Worm (Caenorhabditis elegans) whole organism, L4 larva: Measurements from ENCODE around the gene spe-44.

Experiments used
- D1046.2 ChIP-seq: fragments of 200-800 bp; sonication (Bioruptor generic); IDR thresholded peaks from 2 replicates; pipeline ENCODE4 v1.3.6; 2022; ENCODE audit warnings: missing genetic modification characterization, missing compliant biosample characterization
- F44E2.7 ChIP-seq: fragments of 200-800 bp; sonication (Bioruptor generic); IDR thresholded peaks from 2 replicates; pipeline ENCODE4 v2.1.2; 2022; ENCODE audit warnings: missing genetic modification characterization, missing compliant biosample characterization
- F49E8.2 ChIP-seq: sonication (generic microtip); optimal IDR thresholded peaks from 2 replicates; lab custom pipeline; 2016; ENCODE audit warnings: missing compliant biosample characterization, mild to moderate bottlenecking, missing genetic modification characterization, borderline replicate concordance
- T26A8.4 ChIP-seq: fragments of 200-800 bp; sonication (Bioruptor generic); IDR thresholded peaks from 2 replicates; pipeline ENCODE4 v1.3.6; 2022; ENCODE audit warnings: missing genetic modification characterization, missing compliant biosample characterization
- Y48G9A.11 ChIP-seq: fragments of 200-800 bp; sonication (Bioruptor generic); IDR thresholded peaks from 2 replicates; pipeline ENCODE4 v1.3.6; 2022; ENCODE audit warnings: missing genetic modification reagents, missing genetic modification characterization, missing compliant biosample characterization
- Y75B8A.6 ChIP-seq: fragments of 200-800 bp; sonication (Bioruptor generic); IDR thresholded peaks from 2 replicates; pipeline ENCODE4 v1.3.6; 2022; ENCODE audit warnings: missing genetic modification reagents, missing genetic modification characterization, missing compliant biosample characterization
- aha-1 ChIP-seq: fragments of 150-350 bp; peaks from one replicate; lab custom pipeline; 2014; ENCODE audit warnings: missing biosample characterization, missing genetic modification characterization
- aly-2 ChIP-seq: sonication (generic microtip); optimal IDR thresholded peaks from 2 replicates; lab custom pipeline; 2018; ENCODE audit warnings: missing biosample characterization, missing genetic modification characterization
- attf-4 ChIP-seq: sonication (generic microtip); optimal IDR thresholded peaks from 3 replicates; lab custom pipeline; 2017; ENCODE audit warnings: missing biosample characterization, missing genetic modification characterization
- cey-2 ChIP-seq: sonication (generic microtip); optimal IDR thresholded peaks from 3 replicates; lab custom pipeline; 2017; ENCODE audit warnings: missing genetic modification characterization, mild to moderate bottlenecking, missing compliant biosample characterization, antibody characterized with exemption, borderline replicate concordance; ENCODE audit not compliant: insufficient read depth
- daf-12 ChIP-seq: fragments of 150-350 bp; optimal IDR thresholded peaks from 2 replicates; lab custom pipeline; 2014; ENCODE audit warnings: missing biosample characterization, missing genetic modification reagents, missing genetic modification characterization
- daf-19 ChIP-seq: fragments of 200-800 bp; sonication (Bioruptor generic); conservative IDR thresholded peaks from 2 replicates; pipeline ENCODE4 v1.3.6; 2022; ENCODE audit warnings: missing genetic modification characterization, missing compliant biosample characterization
- daf-8 ChIP-seq: fragments of 200-800 bp; sonication (Bioruptor generic); IDR thresholded peaks from 2 replicates; pipeline ENCODE4 v1.3.6; 2022; ENCODE audit warnings: missing genetic modification characterization, missing compliant biosample characterization
- dmd-6 ChIP-seq: fragments of 200-800 bp; sonication (Bioruptor generic); IDR thresholded peaks from 2 replicates; pipeline ENCODE4 v1.3.6; 2022; ENCODE audit warnings: missing genetic modification reagents, missing genetic modification characterization, missing compliant biosample characterization
- dmd-8 ChIP-seq: fragments of 200-800 bp; sonication (Bioruptor generic); IDR thresholded peaks from 2 replicates; pipeline ENCODE4 v1.3.6; 2022; ENCODE audit warnings: missing genetic modification characterization, missing compliant biosample characterization
- dmd-9 ChIP-seq: fragments of 200-800 bp; sonication (Bioruptor generic); IDR thresholded peaks from 2 replicates; pipeline ENCODE4 v1.3.6; 2022; ENCODE audit warnings: missing genetic modification reagents, missing genetic modification characterization, missing compliant biosample characterization
- dpl-1 ChIP-seq: fragments of 150-350 bp; optimal IDR thresholded peaks from 2 replicates; lab custom pipeline; 2014; ENCODE audit warnings: missing biosample characterization, missing genetic modification reagents, missing genetic modification characterization
- dve-1 ChIP-seq: sonication (generic microtip); optimal IDR thresholded peaks from 2 replicates; lab custom pipeline; 2017; ENCODE audit warnings: antibody characterized with exemption, mild to moderate bottlenecking, missing genetic modification characterization, missing compliant biosample characterization; ENCODE audit not compliant: insufficient read depth
- fkh-10 ChIP-seq: fragments of 150-350 bp; optimal IDR thresholded peaks from 2 replicates; lab custom pipeline; 2014; ENCODE audit warnings: missing biosample characterization, missing genetic modification reagents, missing genetic modification characterization
- gei-8 ChIP-seq: fragments of 200-800 bp; sonication (Bioruptor generic); optimal IDR thresholded peaks from 2 replicates; lab custom pipeline; 2018; ENCODE audit warnings: mild to moderate bottlenecking, missing genetic modification characterization, missing compliant biosample characterization
- hlh-11 ChIP-seq: fragments of 200-800 bp; sonication (Bioruptor generic); optimal IDR thresholded peaks from 2 replicates; lab custom pipeline; 2018; ENCODE audit warnings: mild to moderate bottlenecking, missing genetic modification characterization, missing compliant biosample characterization
- hlh-30 ChIP-seq: sonication (generic microtip); optimal IDR thresholded peaks from 2 replicates; lab custom pipeline; 2017; ENCODE audit warnings: antibody characterized with exemption, mild to moderate bottlenecking, missing genetic modification characterization, missing compliant biosample characterization; ENCODE audit not compliant: insufficient read depth
- jun-1 ChIP-seq: fragments of 150-350 bp; optimal IDR thresholded peaks from 2 replicates; lab custom pipeline; 2014; ENCODE audit warnings: missing biosample characterization, missing genetic modification reagents, missing genetic modification characterization
- lim-7 ChIP-seq: fragments of 200-800 bp; sonication (Bioruptor generic); IDR thresholded peaks from 2 replicates; pipeline ENCODE4 v1.3.6; 2022; ENCODE audit warnings: missing genetic modification characterization, missing compliant biosample characterization
- lin-1 ChIP-seq: fragments of 200-800 bp; sonication (Bioruptor generic); IDR thresholded peaks from 2 replicates; pipeline ENCODE4 v1.3.6; 2022; ENCODE audit warnings: missing genetic modification reagents, missing genetic modification characterization, missing compliant biosample characterization
- madf-9 ChIP-seq: fragments of 200-800 bp; sonication (Bioruptor generic); conservative IDR thresholded peaks from 2 replicates; pipeline ENCODE4 v1.3.6; 2022; ENCODE audit warnings: missing genetic modification reagents, missing genetic modification characterization, missing compliant biosample characterization
- mep-1 ChIP-seq: fragments of 150-350 bp; sonication (generic microtip); optimal IDR thresholded peaks from 3 replicates; lab custom pipeline; 2014; ENCODE audit warnings: missing biosample characterization, missing genetic modification characterization
- mes-2 ChIP-seq: sonication (generic microtip); optimal IDR thresholded peaks from 2 replicates; lab custom pipeline; 2016; ENCODE audit warnings: missing genotype, mild to moderate bottlenecking, missing genetic modification characterization, missing compliant biosample characterization; ENCODE audit not compliant: poor library complexity, severe bottlenecking
- mxl-2 ChIP-seq: fragments of 200-800 bp; sonication (Bioruptor generic); conservative IDR thresholded peaks from 2 replicates; pipeline ENCODE4 v1.3.6; 2022; ENCODE audit warnings: missing genetic modification reagents, missing genetic modification characterization, missing compliant biosample characterization
- mxl-3 ChIP-seq: fragments of 200-800 bp; sonication (Bioruptor generic); optimal IDR thresholded peaks from 2 replicates; lab custom pipeline; 2018; ENCODE audit warnings: mild to moderate bottlenecking, missing genetic modification characterization, missing compliant biosample characterization
- nhr-102 ChIP-seq: sonication (generic microtip); optimal IDR thresholded peaks from 2 replicates; lab custom pipeline; 2016; ENCODE audit warnings: mild to moderate bottlenecking, missing genetic modification characterization, moderate library complexity, missing compliant biosample characterization
- nhr-11 ChIP-seq: fragments of 150-350 bp; optimal IDR thresholded peaks from 2 replicates; lab custom pipeline; 2014; ENCODE audit warnings: missing biosample characterization, missing genetic modification characterization
- nhr-237 ChIP-seq: sonication (generic microtip); optimal IDR thresholded peaks from 2 replicates; lab custom pipeline; 2017; ENCODE audit warnings: missing biosample characterization, missing genetic modification characterization
- nhr-25 ChIP-seq: sonication (generic microtip); optimal IDR thresholded peaks from 2 replicates; lab custom pipeline; 2017; ENCODE audit warnings: missing genetic modification characterization, mild to moderate bottlenecking, missing compliant biosample characterization, antibody characterized with exemption, moderate library complexity, borderline replicate concordance; ENCODE audit not compliant: insufficient read depth
- nhr-48 ChIP-seq: sonication (generic microtip); optimal IDR thresholded peaks from 2 replicates; lab custom pipeline; 2016; ENCODE audit warnings: mild to moderate bottlenecking, missing genetic modification characterization, missing compliant biosample characterization
- nhr-76 ChIP-seq: fragments of 150-350 bp; optimal IDR thresholded peaks from 2 replicates; lab custom pipeline; 2014; ENCODE audit warnings: missing biosample characterization, missing genetic modification characterization
- nhr-77 ChIP-seq: fragments of 150-350 bp; optimal IDR thresholded peaks from 2 replicates; lab custom pipeline; 2014; ENCODE audit warnings: missing biosample characterization, missing genetic modification characterization
- pha-4 ChIP-seq, 2 experiments: fragments of 150-350 bp in 1 of 2; fragments of 200-800 bp in 1 of 2; sonication (Bioruptor generic) in 1 of 2; IDR thresholded peaks in 1 of 2; optimal IDR thresholded peaks in 1 of 2; 2 replicates each; pipeline versions ENCODE4 v1.3.6 to Lab custom; 2014 to 2022; ENCODE audit warnings: missing genetic modification characterization in 2 of 2, missing genetic modification reagents in 2 of 2, missing biosample characterization in 1 of 2, missing compliant biosample characterization in 1 of 2
- pqm-1 ChIP-seq: sonication (generic microtip); optimal IDR thresholded peaks from 2 replicates; lab custom pipeline; 2017; ENCODE audit warnings: missing biosample characterization, missing genetic modification characterization
- rbr-2 ChIP-seq: sonication (generic microtip); optimal IDR thresholded peaks from 2 replicates; lab custom pipeline; 2016; ENCODE audit warnings: missing genotype, missing genetic modification characterization, missing compliant biosample characterization
- saeg-2 ChIP-seq: fragments of 200-800 bp; sonication (Bioruptor generic); IDR thresholded peaks from 2 replicates; pipeline ENCODE4 v1.3.6; 2022; ENCODE audit warnings: missing genetic modification reagents, missing genetic modification characterization, missing compliant biosample characterization
- sdz-12 ChIP-seq: fragments of 200-800 bp; sonication (Bioruptor generic); optimal IDR thresholded peaks from 2 replicates; lab custom pipeline; 2018; ENCODE audit warnings: mild to moderate bottlenecking, missing genetic modification characterization, missing compliant biosample characterization
- skn-1 ChIP-seq: fragments of 150-350 bp; optimal IDR thresholded peaks from 2 replicates; lab custom pipeline; 2014; ENCODE audit warnings: missing biosample characterization, missing genetic modification characterization
- snpc-1.2 ChIP-seq: fragments of 200-800 bp; sonication (Bioruptor generic); IDR thresholded peaks from 2 replicates; pipeline ENCODE4 v1.3.6; 2022; ENCODE audit warnings: missing genetic modification reagents, missing genetic modification characterization, missing compliant biosample characterization
- spr-1 ChIP-seq: sonication (generic microtip); optimal IDR thresholded peaks from 2 replicates; lab custom pipeline; 2016; ENCODE audit warnings: mild to moderate bottlenecking, missing genetic modification characterization, missing compliant biosample characterization
- spr-3 ChIP-seq: fragments of 200-800 bp; sonication (Bioruptor generic); optimal IDR thresholded peaks from 2 replicates; lab custom pipeline; 2018; ENCODE audit warnings: mild to moderate bottlenecking, missing genetic modification characterization, missing compliant biosample characterization
- zag-1 ChIP-seq: fragments of 150-350 bp; optimal IDR thresholded peaks from 2 replicates; lab custom pipeline; 2014; ENCODE audit warnings: missing biosample characterization, missing genetic modification characterization
- zfp-3 ChIP-seq: fragments of 200-800 bp; sonication (Bioruptor generic); conservative IDR thresholded peaks from 2 replicates; pipeline ENCODE4 v1.3.6; 2022; ENCODE audit warnings: missing genetic modification reagents, missing genetic modification characterization, missing compliant biosample characterization

spe-44 gene

DNA sequence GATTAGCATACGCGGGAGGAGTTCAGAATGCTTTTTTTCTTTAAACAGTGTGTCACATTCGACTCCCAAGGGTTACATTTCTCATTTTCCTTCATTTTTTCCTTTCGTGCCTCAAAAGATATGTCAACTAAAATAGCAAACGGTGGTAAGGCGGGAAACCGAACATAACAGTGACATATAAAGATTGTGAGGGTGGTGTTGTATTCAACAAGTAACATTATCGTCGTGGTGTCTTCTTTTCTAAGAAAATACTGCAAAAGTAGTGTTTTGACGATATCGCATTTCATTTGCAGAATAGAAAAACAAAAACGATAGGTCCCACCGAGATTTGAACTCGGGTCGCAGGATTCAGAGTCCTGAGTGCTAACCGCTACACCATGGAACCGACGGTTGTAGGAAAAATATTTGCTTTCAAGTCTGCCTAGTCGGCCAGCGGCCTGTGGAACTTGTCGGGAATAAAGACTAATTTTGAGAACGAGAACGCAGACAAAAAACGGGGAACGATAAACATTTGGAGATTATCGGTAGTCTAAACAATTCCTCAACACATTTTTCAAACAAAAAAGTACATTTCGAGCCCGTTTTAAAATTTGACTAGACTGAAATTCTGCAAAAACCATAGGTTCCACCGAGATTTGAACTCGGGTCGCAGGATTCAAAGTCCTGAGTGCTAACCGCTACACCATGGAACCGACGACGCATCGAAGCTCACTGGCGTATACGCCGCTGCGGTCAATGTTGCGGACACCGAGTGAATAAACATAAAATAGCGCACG is 37.2 kb downstream of the spe-44 start (continued):
- TF ChIP-seq pqm-1 (tag; lab: Kevin White, UChicago): no peak
- TF ChIP-seq pha-4 (GFP tag; IDR thresholded peaks at IDR 0.05; lab: Robert Waterston, UW): no peak; the same call in 1 of the 2 replicates
- no peak for TF ChIP-seq pha-4 (tag; optimal IDR thresholded peaks at IDR 0.05; lab: Kevin White, UChicago)
- TF ChIP-seq spr-3 (GFP tag; lab: Kevin White, UChicago): no peak
- TF ChIP-seq zag-1 (tag; lab: Kevin White, UChicago): no peak
- TF ChIP-seq cey-2 (tag; lab: Kevin White, UChicago): no peak
- TF ChIP-seq nhr-76 (tag; lab: Kevin White, UChicago): no peak
- no peak for TF ChIP-seq nhr-237 (tag; lab: Kevin White, UChicago)
- TF ChIP-seq aha-1 (tag; lab: Kevin White, UChicago): peak; percentile 20
- TF ChIP-seq fkh-10 (GFP tag; lab: Kevin White, UChicago): no peak
- no peak for TF ChIP-seq mxl-3 (GFP tag; lab: Kevin White, UChicago)
- TF ChIP-seq jun-1 (tag; lab: Kevin White, UChicago): no peak
- TF ChIP-seq Y48G9A.11 (GFP tag; lab: Robert Waterston, UW): peak; percentile 28; the same call in 1 of the 2 replicates
- peak; percentile 63; the same call in 1 of the 2 replicates for TF ChIP-seq daf-19
- no peak for TF ChIP-seq nhr-102 (tag; lab: Kevin White, UChicago)
- no peak for TF ChIP-seq F49E8.2 (tag; lab: Kevin White, UChicago)
- TF ChIP-seq D1046.2 (GFP tag; lab: Robert Waterston, UW): no peak; the same call in 1 of the 2 replicates
- no peak for TF ChIP-seq lin-1 (GFP tag; lab: Robert Waterston, UW)
- no peak for TF ChIP-seq daf-12 (tag; lab: Kevin White, UChicago)
- peak; percentile 19 for TF ChIP-seq hlh-11
- peak; percentile 42; the same call in 1 of the 2 replicates for TF ChIP-seq dmd-8 (GFP tag; lab: Robert Waterston, UW)
- no peak for TF ChIP-seq dpl-1 (GFP tag; lab: Kevin White, UChicago)
- 0 out of 2 replicates have a peak, but pooled peaks have one; percentile 10 for TF ChIP-seq dmd-9 (GFP tag; lab: Robert Waterston, UW)
- no peak for TF ChIP-seq mxl-2
- peak; percentile 13 for TF ChIP-seq dve-1 (tag; lab: Kevin White, UChicago)
- TF ChIP-seq lim-7 (GFP tag; lab: Robert Waterston, UW): peak; percentile 63
- TF ChIP-seq F44E2.7 (GFP tag; lab: Robert Waterston, UW): 0 out of 2 replicates have a peak, but pooled peaks have one; percentile 5
- TF ChIP-seq T26A8.4 (GFP tag; lab: Robert Waterston, UW): peak; percentile 19; the same call in 1 of the 2 replicates
- TF ChIP-seq daf-8: no peak
- 0 out of 2 replicates have a peak, but pooled peaks have one; percentile 8 for TF ChIP-seq madf-9 (GFP tag; lab: Robert Waterston, UW)
- TF ChIP-seq rbr-2 (tag; lab: Kevin White, UChicago): no peak
- TF ChIP-seq nhr-77 (tag; lab: Kevin White, UChicago): no peak
- TF ChIP-seq skn-1 (tag; lab: Kevin White, UChicago): no peak
- TF ChIP-seq zfp-3: no peak
- no peak for TF ChIP-seq hlh-30 (tag; lab: Kevin White, UChicago)
- no peak for TF ChIP-seq Y75B8A.6 (GFP tag; lab: Robert Waterston, UW)
- TF ChIP-seq saeg-2 (GFP tag; lab: Robert Waterston, UW): no peak
- peak; percentile 56 for TF ChIP-seq mes-2 (tag; lab: Kevin White, UChicago)
- TF ChIP-seq mep-1 (tag; lab: Kevin White, UChicago): peak; percentile 21
- no peak for TF ChIP-seq nhr-11
- TF ChIP-seq dmd-6: peak; percentile 35
- TF ChIP-seq gei-8 (GFP tag; lab: Kevin White, UChicago): peak; percentile 19
- TF ChIP-seq nhr-48 (tag; lab: Kevin White, UChicago): peak; percentile 20
- no peak for TF ChIP-seq aly-2 (tag; lab: Kevin White, UChicago)
- TF ChIP-seq nhr-25 (tag; lab: Kevin White, UChicago): no peak
- TF ChIP-seq snpc-1.2 (GFP tag; lab: Robert Waterston, UW): peak; percentile 69; the same call in 1 of the 2 replicates
- peak; percentile 50 for TF ChIP-seq spr-1 (tag; lab: Kevin White, UChicago)
- TF ChIP-seq attf-4: no peak
- peak; percentile 21 for TF ChIP-seq sdz-12 (GFP tag; lab: Kevin White, UChicago)
